Fruit fly (Drosophila melanogaster) whole organism, embryonic: ENCODE data around the gene sws.

Experiments used
- CG10274 ChIP-seq: fragments of 200-800 bp; sonication (Bioruptor generic); optimal IDR thresholded peaks from 3 replicates; lab custom pipeline; 2017; ENCODE audit warnings: missing biosample characterization, mild to moderate bottlenecking, missing genetic modification characterization
- CG10959 ChIP-seq: fragments of 200-800 bp; sonication (Bioruptor generic); IDR thresholded peaks from 2 replicates; pipeline ENCODE4 v1.3.6; 2022; ENCODE audit warnings: missing biosample characterization, missing genetic modification characterization
- CG11504 ChIP-seq: fragments of 200-800 bp; sonication (Bioruptor generic); optimal IDR thresholded peaks from 3 replicates; lab custom pipeline; 2019; ENCODE audit warnings: missing biosample characterization, mild to moderate bottlenecking, missing genetic modification characterization, moderate library complexity
- CG12236 ChIP-seq: fragments of 200-800 bp; sonication (Bioruptor generic); optimal IDR thresholded peaks from 2 replicates; lab custom pipeline; 2016; ENCODE audit warnings: missing biosample characterization, missing genetic modification characterization
- CG14667 ChIP-seq: fragments of 200-800 bp; sonication (Bioruptor generic); IDR thresholded peaks from 2 replicates; pipeline ENCODE4 v1.3.6; 2022; ENCODE audit warnings: missing biosample characterization, missing genetic modification characterization
- CG15514 ChIP-seq: fragments of 200-800 bp; sonication (Bioruptor generic); optimal IDR thresholded peaks from 3 replicates; lab custom pipeline; 2017; ENCODE audit warnings: missing biosample characterization, missing genetic modification characterization, mild to moderate bottlenecking, moderate library complexity, missing genetic modification reagents
- CG17385 ChIP-seq: fragments of 200-800 bp; sonication (Bioruptor generic); optimal IDR thresholded peaks from 3 replicates; lab custom pipeline; 2018; ENCODE audit warnings: missing biosample characterization, mild to moderate bottlenecking, missing genetic modification characterization
- CG18011 ChIP-seq: fragments of 200-800 bp; sonication (Bioruptor generic); optimal IDR thresholded peaks from 2 replicates; lab custom pipeline; 2017; ENCODE audit warnings: missing biosample characterization, missing genetic modification characterization, mild to moderate bottlenecking, moderate library complexity, missing genotype
- CG18764 ChIP-seq: fragments of 200-800 bp; sonication (Bioruptor generic); optimal IDR thresholded peaks from 3 replicates; lab custom pipeline; 2016; ENCODE audit warnings: missing biosample characterization, missing genetic modification characterization
- CG32767 ChIP-seq: fragments of 200-800 bp; sonication (Bioruptor generic); IDR thresholded peaks from 2 replicates; pipeline ENCODE4 v1.3.6; 2022; ENCODE audit warnings: missing biosample characterization, missing genetic modification characterization
- CG33213 ChIP-seq: fragments of 200-800 bp; sonication (Bioruptor generic); optimal IDR thresholded peaks from 3 replicates; lab custom pipeline; 2016; ENCODE audit warnings: missing biosample characterization, missing genetic modification characterization
- CG34422 ChIP-seq: fragments of 200-800 bp; sonication (Bioruptor generic); IDR thresholded peaks from 3 replicates; pipeline ENCODE4 v1.3.6; 2022; ENCODE audit warnings: missing biosample characterization, missing genetic modification characterization
- CG4360 ChIP-seq: fragments of 200-800 bp; sonication (Bioruptor generic); IDR thresholded peaks from 2 replicates; pipeline ENCODE4 v1.3.6; 2022; ENCODE audit warnings: missing biosample characterization, missing genetic modification characterization
- CG7357 ChIP-seq: fragments of 200-800 bp; sonication (Bioruptor generic); IDR thresholded peaks from 3 replicates; pipeline ENCODE4 v1.3.6; 2022; ENCODE audit warnings: missing biosample characterization, missing genetic modification characterization
- CG8281 ChIP-seq: fragments of 200-800 bp; sonication (Bioruptor generic); optimal IDR thresholded peaks from 2 replicates; lab custom pipeline; 2018; ENCODE audit warnings: missing biosample characterization, mild to moderate bottlenecking, missing genetic modification characterization, moderate library complexity
- CG9437 ChIP-seq: fragments of 200-800 bp; sonication (Bioruptor generic); optimal IDR thresholded peaks from 2 replicates; lab custom pipeline; 2018; ENCODE audit warnings: missing biosample characterization, mild to moderate bottlenecking, missing genetic modification characterization
- Chrac-16 ChIP-seq: fragments of 200-800 bp; sonication (Bioruptor generic); optimal IDR thresholded peaks from 3 replicates; lab custom pipeline; 2016; ENCODE audit warnings: missing biosample characterization, missing genetic modification characterization
- Deaf1 ChIP-seq: fragments of 200-800 bp; optimal IDR thresholded peaks from 3 replicates; lab custom pipeline; 2019; ENCODE audit warnings: missing biosample characterization, mild to moderate bottlenecking, missing genetic modification characterization, moderate library complexity
- Dfd ChIP-seq, 2 experiments: fragments of >200 bp; optimal IDR thresholded peaks; 2 replicates each; lab custom pipeline; 2017; ENCODE audit warnings: missing biosample characterization in 2 of 2, missing genetic modification characterization in 2 of 2
- Dip3 ChIP-seq: fragments of 200-800 bp; sonication (Bioruptor generic); optimal IDR thresholded peaks from 3 replicates; lab custom pipeline; 2016; ENCODE audit warnings: missing biosample characterization, missing genetic modification characterization
- Dll ChIP-seq: fragments of 200-800 bp; sonication (Bioruptor generic); IDR thresholded peaks from 4 replicates; pipeline ENCODE4 v1.3.6; 2022; ENCODE audit warnings: missing biosample characterization, missing genetic modification characterization; ENCODE audit not compliant: partially characterized antibody
- Drgx ChIP-seq: fragments of 200-800 bp; sonication (Bioruptor generic); IDR thresholded peaks from 2 replicates; pipeline ENCODE4 v1.3.6; 2022; ENCODE audit warnings: missing biosample characterization, missing genetic modification characterization
- Fer2 ChIP-seq: fragments of 200-800 bp; sonication (Bioruptor generic); optimal IDR thresholded peaks from 2 replicates; lab custom pipeline; 2018; ENCODE audit warnings: missing biosample characterization, mild to moderate bottlenecking, missing genetic modification characterization, moderate library complexity
- Hmx ChIP-seq: fragments of 200-800 bp; sonication (Bioruptor generic); optimal IDR thresholded peaks from 2 replicates; lab custom pipeline; 2016; ENCODE audit warnings: missing biosample characterization, missing genetic modification characterization
- Hr51 ChIP-seq, 2 experiments: fragments of 200-800 bp; sonication (Bioruptor generic); optimal IDR thresholded peaks; 2 replicates in 1 of 2; 3 replicates in 1 of 2; lab custom pipeline; 2016 to 2018; ENCODE audit warnings: missing biosample characterization in 2 of 2, missing genetic modification characterization in 2 of 2, mild to moderate bottlenecking in 1 of 2, moderate library complexity in 1 of 2
- Hr78 ChIP-seq, 2 experiments: fragments of 200-800 bp in 1 of 2; fragments of >200 bp in 1 of 2; sonication (Bioruptor generic) in 1 of 2; optimal IDR thresholded peaks; 2 replicates each; lab custom pipeline; 2017 to 2019; ENCODE audit warnings: missing biosample characterization in 2 of 2, missing genetic modification characterization in 2 of 2, mild to moderate bottlenecking in 1 of 2, moderate library complexity in 1 of 2
- Jarid2 ChIP-seq: fragments of 200-800 bp; sonication (Bioruptor generic); optimal IDR thresholded peaks from 3 replicates; lab custom pipeline; 2017; ENCODE audit warnings: mild to moderate bottlenecking, missing biosample characterization, missing genetic modification reagents, missing genetic modification characterization
- MESR4 ChIP-seq: fragments of 200-800 bp; sonication (Bioruptor generic); optimal IDR thresholded peaks from 2 replicates; lab custom pipeline; 2018; ENCODE audit warnings: missing biosample characterization, mild to moderate bottlenecking, missing genetic modification characterization, moderate library complexity
- Max ChIP-seq: fragments of 200-800 bp; sonication (Bioruptor generic); optimal IDR thresholded peaks from 2 replicates; lab custom pipeline; 2016; ENCODE audit warnings: missing biosample characterization, mild to moderate bottlenecking, missing genetic modification characterization
- Oli ChIP-seq: fragments of 200-800 bp; sonication (Bioruptor generic); optimal IDR thresholded peaks from 2 replicates; lab custom pipeline; 2018; ENCODE audit warnings: missing biosample characterization, mild to moderate bottlenecking, missing genetic modification characterization, moderate library complexity
- Stat92E ChIP-seq, 3 experiments: fragments of >200 bp in 2 of 3; fragments of 200-800 bp in 1 of 3; sonication (Bioruptor generic) in 1 of 3; optimal IDR thresholded peaks; 2 replicates each; lab custom pipeline; 2017 to 2019; ENCODE audit warnings: missing biosample characterization in 3 of 3, missing genetic modification characterization in 3 of 3, mild to moderate bottlenecking in 1 of 3, moderate library complexity in 1 of 3
- YL-1 ChIP-seq: fragments of 200-800 bp; sonication (Bioruptor generic); optimal IDR thresholded peaks from 3 replicates; lab custom pipeline; 2017; ENCODE audit warnings: missing biosample characterization, mild to moderate bottlenecking, missing genetic modification characterization
- ac ChIP-seq: fragments of 200-800 bp; sonication (Bioruptor generic); optimal IDR thresholded peaks from 3 replicates; lab custom pipeline; 2017; ENCODE audit warnings: missing biosample characterization, mild to moderate bottlenecking, missing genetic modification characterization
- ash1 ChIP-seq: fragments of 200-800 bp; sonication (Bioruptor generic); optimal IDR thresholded peaks from 2 replicates; lab custom pipeline; 2018; ENCODE audit warnings: missing biosample characterization, mild to moderate bottlenecking, missing genetic modification characterization
- bab2 ChIP-seq: fragments of 200-800 bp; sonication (Bioruptor generic); optimal IDR thresholded peaks from 2 replicates; lab custom pipeline; 2016; ENCODE audit warnings: missing biosample characterization, missing genetic modification characterization
- bbx ChIP-seq: fragments of 200-800 bp; sonication (Bioruptor generic); IDR thresholded peaks from 2 replicates; pipeline ENCODE4 v1.3.6; 2022; ENCODE audit warnings: missing biosample characterization, missing genetic modification characterization; ENCODE audit not compliant: partially characterized antibody
- cg ChIP-seq: fragments of 200-800 bp; sonication (Bioruptor generic); optimal IDR thresholded peaks from 3 replicates; lab custom pipeline; 2019; ENCODE audit warnings: missing biosample characterization, mild to moderate bottlenecking, missing genetic modification characterization, moderate library complexity
- chinmo ChIP-seq: fragments of 200-800 bp; sonication (Bioruptor generic); IDR thresholded peaks from 4 replicates; pipeline ENCODE4 v1.3.6; 2022; ENCODE audit warnings: missing biosample characterization, missing genetic modification characterization; ENCODE audit not compliant: partially characterized antibody
- chm ChIP-seq: fragments of 200-800 bp; sonication (Bioruptor generic); IDR thresholded peaks from 2 replicates; pipeline ENCODE4 v1.3.6; 2022; ENCODE audit warnings: missing biosample characterization, missing genetic modification characterization
- ci ChIP-seq: fragments of 200-800 bp; sonication (Bioruptor generic); IDR thresholded peaks from 3 replicates; pipeline ENCODE4 v1.3.6; 2022; ENCODE audit warnings: missing biosample characterization, missing genetic modification characterization
- gfzf ChIP-seq: fragments of 200-800 bp; sonication (Bioruptor generic); optimal IDR thresholded peaks from 2 replicates; lab custom pipeline; 2016; ENCODE audit warnings: missing biosample characterization, mild to moderate bottlenecking, missing genetic modification characterization, moderate library complexity
- ham ChIP-seq: fragments of 200-800 bp; sonication (Bioruptor generic); IDR thresholded peaks from 2 replicates; pipeline ENCODE4 v1.3.6; 2022; ENCODE audit warnings: missing biosample characterization, missing genetic modification characterization
- kah ChIP-seq: fragments of 200-800 bp; sonication (Bioruptor generic); optimal IDR thresholded peaks from 2 replicates; lab custom pipeline; 2018; ENCODE audit warnings: missing biosample characterization, mild to moderate bottlenecking, missing genetic modification characterization
- nerfin-1 ChIP-seq: fragments of 200-800 bp; sonication (Bioruptor generic); optimal IDR thresholded peaks from 3 replicates; lab custom pipeline; 2019; ENCODE audit warnings: missing biosample characterization, mild to moderate bottlenecking, missing genetic modification characterization, moderate library complexity
- nom ChIP-seq: fragments of 200-800 bp; sonication (Bioruptor generic); optimal IDR thresholded peaks from 2 replicates; lab custom pipeline; 2017; ENCODE audit warnings: missing biosample characterization, missing genetic modification characterization, mild to moderate bottlenecking, moderate library complexity, missing genetic modification reagents
- p53 ChIP-seq: fragments of 200-800 bp; sonication (Bioruptor generic); optimal IDR thresholded peaks from 2 replicates; lab custom pipeline; 2016; ENCODE audit warnings: missing biosample characterization, missing genetic modification characterization
- repo ChIP-seq: fragments of 200-800 bp; sonication (Bioruptor generic); optimal IDR thresholded peaks from 2 replicates; lab custom pipeline; 2016; ENCODE audit warnings: missing biosample characterization, missing genetic modification characterization
- salm ChIP-seq: fragments of 200-800 bp; sonication (Bioruptor generic); optimal IDR thresholded peaks from 2 replicates; lab custom pipeline; 2018; ENCODE audit warnings: missing biosample characterization, mild to moderate bottlenecking, missing genetic modification characterization
- sob ChIP-seq: fragments of 200-800 bp; sonication (Bioruptor generic); IDR thresholded peaks from 2 replicates; pipeline ENCODE4 v1.3.6; 2022; ENCODE audit warnings: missing biosample characterization, missing genetic modification characterization
- sqz ChIP-seq: fragments of 200-800 bp; sonication (Bioruptor generic); optimal IDR thresholded peaks from 3 replicates; lab custom pipeline; 2018; ENCODE audit warnings: missing biosample characterization, mild to moderate bottlenecking, missing genetic modification characterization
- sr ChIP-seq: fragments of 200-800 bp; sonication (Bioruptor generic); IDR thresholded peaks from 3 replicates; pipeline ENCODE4 v1.3.6; 2022; ENCODE audit warnings: missing biosample characterization, missing genetic modification characterization

The sws gene

DNA sequence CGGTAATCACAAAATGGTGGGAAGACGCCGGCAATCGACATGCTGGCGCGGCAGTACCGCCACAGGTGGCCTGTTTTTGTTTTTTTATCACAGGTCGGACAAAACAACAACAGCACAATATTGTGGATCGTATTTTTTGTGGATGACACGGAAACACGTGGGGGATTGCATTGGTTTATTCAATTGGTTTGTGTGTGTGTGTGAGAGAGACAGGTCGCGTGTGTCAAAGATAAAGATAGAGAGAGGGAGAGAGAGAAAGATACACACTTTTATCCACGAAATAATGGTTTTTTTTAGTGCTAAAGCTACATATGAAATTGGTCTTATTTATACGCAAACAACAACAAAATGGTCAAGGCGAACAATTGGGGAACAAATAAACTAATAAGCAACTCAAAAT, 9.0 kb downstream of the sws start (continued):
- TF ChIP-seq CG33213 (GFP tag; lab: Kevin White, UChicago) (no peak), Chrac-16 (GFP tag; lab: Kevin White, UChicago) (no peak), nerfin-1 (peak; percentile 74), CG15514 (GFP tag; lab: Kevin White, UChicago) (no peak), Dip3 (GFP tag; lab: Kevin White, UChicago) (no peak), Dfd (GFP tag; optimal IDR thresholded peaks at IDR 0.05; lab: Kevin White, UChicago) (no peak), ci (GFP tag; lab: Robert Waterston, UW) (peak; percentile 60; the same call in 1 of the 3 replicates), CG7357 (no peak), sob (GFP tag; lab: Robert Waterston, UW) (no peak), repo (no peak), chinmo (GFP tag; lab: Robert Waterston, UW) (0 out of 4 replicates have a peak, but pooled peaks have one; percentile 68), YL-1 (GFP tag; lab: Kevin White, UChicago) (peak; percentile 2), kah (GFP tag; lab: Kevin White, UChicago) (peak; percentile 98), nom (GFP tag; lab: Kevin White, UChicago) (peak; percentile 29), CG8281 (tag; lab: Kevin White, UChicago) (no peak), CG32767 (GFP tag; lab: Robert Waterston, UW) (0 out of 2 replicates have a peak, but pooled peaks have one; percentile 15), sqz (GFP tag; lab: Kevin White, UChicago) (peak; percentile 85), Hr78 (GFP tag; optimal IDR thresholded peaks at IDR 0.05; lab: Kevin White, UChicago) (peak in 1 of 2 experiments; percentile 22), sr (GFP tag; lab: Robert Waterston, UW) (no peak), p53 (GFP tag; lab: Kevin White, UChicago) (no peak), Fer2 (tag; lab: Kevin White, UChicago) (no peak), chm (peak; percentile 46; the same call in 1 of the 2 replicates), CG9437 (GFP tag; lab: Kevin White, UChicago) (peak; percentile 4), MESR4 (GFP tag; lab: Kevin White, UChicago) (no peak), CG34422 (GFP tag; lab: Robert Waterston, UW) (peak; percentile 63; the same call in 1 of the 3 replicates), Max (GFP tag; lab: Kevin White, UChicago) (peak; percentile 56), CG4360 (peak; percentile 84), bbx (GFP tag; lab: Robert Waterston, UW) (no peak), bab2 (no peak), CG18764 (no peak), Jarid2 (GFP tag; lab: Kevin White, UChicago) (no peak), gfzf (peak; percentile 61), CG10274 (GFP tag; lab: Kevin White, UChicago) (no peak), cg (GFP tag; lab: Kevin White, UChicago) (peak; percentile 77), salm (tag; lab: Kevin White, UChicago) (no peak), Stat92E (GFP tag; optimal IDR thresholded peaks at IDR 0.05; lab: Kevin White, UChicago) (no peak), CG11504 (tag; lab: Kevin White, UChicago) (no peak), Drgx (GFP tag; lab: Robert Waterston, UW) (peak; percentile 20; the same call in 1 of the 2 replicates)

DNA sequence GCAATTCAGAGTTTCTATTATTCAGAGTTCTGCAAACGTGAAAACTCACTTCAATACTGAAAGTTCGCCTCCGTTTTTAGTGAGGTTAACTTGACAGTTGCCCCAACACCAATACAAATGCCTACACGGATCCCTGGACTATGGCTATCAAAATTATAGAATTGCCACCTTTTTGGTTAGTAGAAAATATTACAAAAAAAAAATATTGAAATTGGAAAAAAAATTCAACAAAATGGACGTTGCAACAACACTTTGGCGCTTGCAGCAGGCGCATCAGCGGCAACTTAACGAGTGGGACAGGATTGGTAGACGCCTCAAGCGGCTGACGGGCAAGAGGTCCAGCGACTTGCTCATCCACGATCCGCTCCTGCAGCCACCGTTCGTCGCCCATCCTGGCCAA, 12.1 kb downstream of the sws start, which contains the start of the genes CG15332 and CG15330:
TSS of gene CG15332 (minus strand) at position 101 of the 400 bp plus-strand sequence.
TSS of gene CG15330 (plus strand) at position 175 of the 400 bp plus-strand sequence.
- TF ChIP-seq Hr51 (GFP tag; optimal IDR thresholded peaks at IDR 0.05; lab: Kevin White, UChicago) (no peak), CG17385 (GFP tag; lab: Kevin White, UChicago) (no peak), ham (no peak), Deaf1 (no peak), CG10959 (GFP tag; lab: Robert Waterston, UW) (no peak), CG18011 (GFP tag; lab: Kevin White, UChicago) (no peak), CG14667 (no peak), Hmx (no peak), Oli (no peak), ash1 (GFP tag; lab: Kevin White, UChicago) (no peak), Dll (GFP tag; lab: Robert Waterston, UW) (no peak), ac (GFP tag; lab: Kevin White, UChicago) (no peak), CG12236 (no peak)
